Worm (Caenorhabditis elegans): Measurements from ENCODE around the gene arr-1.

arr-1 gene

DNA sequence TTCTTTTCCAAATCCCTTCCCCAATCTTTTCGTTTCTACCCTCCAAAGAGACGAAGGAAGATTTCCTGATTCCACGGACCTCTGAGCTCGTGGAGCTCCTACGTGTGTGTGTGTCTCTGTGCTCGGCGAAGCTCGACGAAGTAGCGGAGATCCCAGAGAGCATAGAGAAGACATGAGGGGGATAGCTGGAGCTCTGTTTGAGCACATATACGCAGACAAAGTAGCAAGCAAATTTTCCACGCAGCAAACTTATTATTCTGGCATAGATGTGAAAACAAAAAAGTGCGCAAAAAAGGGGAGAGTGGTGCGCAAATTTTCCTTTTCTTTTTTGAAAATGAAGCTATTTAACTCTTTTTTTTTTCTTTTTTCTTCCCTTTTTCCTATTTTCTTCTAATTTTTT, 17.7 kb upstream of the arr-1 start (continued):
- peak; percentile 35 for TF ChIP-seq nfya-1 (tag; optimal IDR thresholded peaks at IDR 0.05)
- TF ChIP-seq ztf-16 (tag; optimal IDR thresholded peaks at IDR 0.05): no peak
- TF ChIP-seq che-1 (tag; optimal IDR thresholded peaks at IDR 0.05): no peak
- TF ChIP-seq ttx-3 (tag; optimal IDR thresholded peaks at IDR 0.05): no peak
- no peak for TF ChIP-seq ref-2 (tag; optimal IDR thresholded peaks at IDR 0.05)
- TF ChIP-seq pat-9 (tag; optimal IDR thresholded peaks at IDR 0.05): no peak
- TF ChIP-seq C38D4.7 (GFP tag; optimal IDR thresholded peaks at IDR 0.05): no peak
- no peak for TF ChIP-seq C08G9.2 (tag; optimal IDR thresholded peaks at IDR 0.05)

DNA sequence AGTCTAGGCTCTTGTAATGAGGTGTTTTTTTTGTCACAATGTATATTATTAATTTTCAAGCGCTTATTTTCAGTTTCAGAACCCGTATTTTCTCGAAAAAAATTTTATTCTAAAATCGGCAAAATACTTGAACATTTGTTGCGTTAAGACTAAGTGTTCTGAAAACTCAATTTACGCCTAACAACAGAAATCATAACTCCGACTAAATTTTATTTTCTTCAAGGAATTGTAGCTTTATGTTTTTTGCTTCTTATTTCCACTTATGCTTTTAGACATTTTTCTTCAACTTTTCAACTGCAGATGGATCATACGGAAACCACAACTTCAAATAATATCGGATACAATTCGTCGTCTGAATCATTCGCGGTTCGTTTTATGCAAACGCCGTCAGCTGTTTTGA, 17.1 kb upstream of the arr-1 start, which contains the start of gene F35H12.1:
F35H12.1 (plus strand) TSS at position 301 of the 400 bp plus-strand sequence.
- TF ChIP-seq hlh-6 (tag; optimal IDR thresholded peaks at IDR 0.05) (no peak), K02D7.2 (tag; optimal IDR thresholded peaks at IDR 0.05) (no peak), tbx-7 (tag; optimal IDR thresholded peaks at IDR 0.05) (no peak), sox-4 (tag; optimal IDR thresholded peaks at IDR 0.05) (no peak), zip-5 (tag; optimal IDR thresholded peaks at IDR 0.05) (no peak), nhr-11 (tag; optimal IDR thresholded peaks at IDR 0.05) (no peak), ceh-31 (tag; optimal IDR thresholded peaks at IDR 0.05) (no peak), ama-1 (optimal IDR thresholded peaks at IDR 0.05) (no peak), ztf-16 (tag; optimal IDR thresholded peaks at IDR 0.05) (no peak), ttx-3 (tag; optimal IDR thresholded peaks at IDR 0.05) (no peak), hlh-8 (tag; optimal IDR thresholded peaks at IDR 0.05) (no peak), pax-1 (tag; optimal IDR thresholded peaks at IDR 0.05) (no peak)

DNA sequence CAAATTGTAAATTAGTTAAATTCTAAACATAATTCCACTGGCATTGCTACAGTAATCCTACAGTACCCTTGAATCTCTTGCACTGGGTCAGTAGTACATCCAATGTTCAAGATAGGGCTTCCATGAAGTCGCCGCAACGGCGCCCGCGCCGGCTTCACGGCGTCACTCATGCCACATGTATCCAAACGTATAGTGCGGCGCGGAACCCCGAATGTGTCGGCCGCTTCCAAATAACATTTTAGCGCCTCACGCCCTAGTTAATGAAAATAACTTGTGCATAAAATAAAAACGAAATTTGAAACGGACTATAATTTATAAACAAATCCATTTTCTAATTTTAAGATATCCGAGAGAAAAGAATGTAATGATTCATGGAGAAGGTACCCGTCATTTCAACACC, 14.6 kb upstream of the arr-1 start:
- TF ChIP-seq K02D7.2 (tag; optimal IDR thresholded peaks at IDR 0.05) (no peak), tbx-7 (tag; optimal IDR thresholded peaks at IDR 0.05) (no peak), madf-2 (tag; optimal IDR thresholded peaks at IDR 0.05) (no peak), ceh-30 (tag; optimal IDR thresholded peaks at IDR 0.05) (no peak), hlh-13 (GFP tag; optimal IDR thresholded peaks at IDR 0.05) (no peak), ztf-16 (tag; optimal IDR thresholded peaks at IDR 0.05) (no peak)

DNA sequence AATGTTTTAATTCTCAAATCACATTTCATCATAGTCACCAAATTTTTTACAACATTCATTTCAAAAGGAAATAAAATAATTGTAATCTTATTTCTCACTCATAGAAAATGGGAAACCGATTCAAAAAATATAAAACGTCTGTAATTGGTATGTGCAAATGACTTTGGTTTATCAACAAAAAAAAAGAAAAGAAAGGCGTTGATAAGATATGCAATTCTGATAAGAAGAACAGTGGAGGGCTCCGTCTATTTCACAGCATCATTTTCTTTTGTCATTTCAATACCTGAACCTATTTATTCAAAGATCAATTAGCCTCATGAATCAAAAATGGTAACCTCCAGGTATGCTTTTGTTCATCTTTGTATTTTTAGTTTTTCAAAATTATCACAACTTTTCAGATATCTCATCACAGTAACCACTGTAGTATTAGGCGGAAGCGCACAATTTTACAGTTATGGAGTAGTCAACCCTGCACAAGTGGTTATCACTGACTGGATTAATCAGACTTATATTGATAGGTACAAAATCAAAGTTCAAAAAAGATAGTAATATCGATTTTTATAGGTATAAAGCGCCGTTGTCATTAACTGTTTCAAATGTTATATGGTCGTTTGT, 12.2 kb upstream of the arr-1 start, which contains the start of gene F53H8.3:
F53H8.3 (plus strand) TSS at position 275 of the 615 bp plus-strand sequence.
- TF ChIP-seq fkh-10 (GFP tag; optimal IDR thresholded peaks at IDR 0.05): no peak
- peak; percentile 94 for TF ChIP-seq elt-2 (tag; optimal IDR thresholded peaks at IDR 0.05)

DNA sequence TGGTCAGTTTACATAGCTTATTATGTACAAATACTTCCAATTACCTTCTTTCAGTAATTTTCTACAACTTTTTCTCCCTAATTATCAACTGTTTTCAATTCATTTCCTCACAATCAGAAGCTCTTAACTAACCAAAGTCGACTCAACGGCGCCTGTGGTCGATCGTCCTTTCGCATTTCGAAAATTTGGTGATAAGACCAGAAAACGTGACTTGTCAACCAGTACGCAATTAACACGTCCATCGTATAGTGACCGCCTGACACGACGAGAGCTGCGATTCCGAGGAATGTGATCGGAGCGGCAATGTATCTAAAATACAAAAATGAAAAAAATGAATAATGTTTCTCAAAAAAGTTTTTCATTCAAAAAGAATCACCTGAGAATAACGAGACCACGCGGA, 4.9 kb upstream of the arr-1 start:
- TF ChIP-seq mec-3 (tag; optimal IDR thresholded peaks at IDR 0.05; ENCODE audit: borderline replicate concordance): no peak
- no peak for TF ChIP-seq pax-1 (tag; optimal IDR thresholded peaks at IDR 0.05)

DNA sequence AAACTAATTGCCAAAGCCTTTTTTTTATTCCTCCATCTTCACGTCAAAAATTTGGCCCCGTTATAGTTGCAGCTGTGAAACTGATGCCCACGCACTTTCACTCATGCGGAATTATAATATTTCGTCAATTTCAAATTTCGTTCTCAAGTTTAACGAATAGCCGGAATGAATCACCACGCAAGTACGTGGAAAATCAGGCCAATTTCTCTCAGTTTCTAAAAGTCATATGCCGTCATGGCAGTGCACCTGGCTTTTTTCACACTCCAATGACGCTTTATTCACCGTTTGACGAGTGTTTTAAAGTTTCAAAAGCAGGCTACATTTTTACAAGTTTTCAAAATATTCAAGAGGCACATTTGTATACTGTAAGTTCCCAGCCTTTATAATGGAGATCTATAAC, 2.7 kb upstream of the arr-1 start:
- TF ChIP-seq pha-2 (tag; optimal IDR thresholded peaks at IDR 0.05) (no peak), ceh-31 (tag; optimal IDR thresholded peaks at IDR 0.05) (no peak), dve-1 (tag; optimal IDR thresholded peaks at IDR 0.05) (no peak), sox-4 (tag; optimal IDR thresholded peaks at IDR 0.05) (no peak), ceh-30 (tag; optimal IDR thresholded peaks at IDR 0.05) (no peak), lim-6 (tag; optimal IDR thresholded peaks at IDR 0.05) (no peak), pat-9 (tag; optimal IDR thresholded peaks at IDR 0.05) (no peak), nhr-11 (tag; optimal IDR thresholded peaks at IDR 0.05) (no peak), npax-4 (tag; optimal IDR thresholded peaks at IDR 0.05) (no peak), ref-2 (tag; optimal IDR thresholded peaks at IDR 0.05) (no peak), nhr-232 (tag; optimal IDR thresholded peaks at IDR 0.05) (no peak), hlh-30 (tag; optimal IDR thresholded peaks at IDR 0.05; ENCODE audit: insufficient read depth) (no peak)

DNA sequence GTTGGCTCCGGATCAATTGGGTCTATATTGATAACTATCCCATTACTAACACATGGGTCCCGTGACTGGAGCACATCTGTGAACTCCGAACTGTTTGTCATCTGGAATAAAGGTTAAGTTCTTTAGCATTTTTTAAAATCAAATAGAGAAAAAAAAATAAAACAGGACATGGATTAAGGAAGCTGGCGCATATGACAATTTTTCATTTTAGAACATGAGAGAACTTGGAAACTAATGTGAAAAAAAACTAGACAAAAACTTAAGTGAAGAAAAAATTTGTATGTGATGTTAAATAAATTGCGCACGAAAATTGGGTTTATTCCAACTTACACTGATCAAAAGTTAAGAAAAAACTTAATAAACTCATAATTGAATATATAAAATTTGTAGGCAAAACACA, 1.8 kb upstream of the arr-1 start, which contains the start of gene sms-2:
sms-2 (minus strand) TSS at position 101 of the 400 bp plus-strand sequence.
- TF ChIP-seq eyg-1 (tag; optimal IDR thresholded peaks at IDR 0.05): no peak
- TF ChIP-seq rnt-1 (tag; optimal IDR thresholded peaks at IDR 0.05): no peak
- no peak for TF ChIP-seq fkh-6 (tag; optimal IDR thresholded peaks at IDR 0.05)
- TF ChIP-seq C38D4.7 (GFP tag; optimal IDR thresholded peaks at IDR 0.05): no peak
- TF ChIP-seq ttx-3 (tag; optimal IDR thresholded peaks at IDR 0.05): no peak
- no peak for TF ChIP-seq elt-4 (tag; optimal IDR thresholded peaks at IDR 0.05)
- no peak for TF ChIP-seq pat-9 (tag; optimal IDR thresholded peaks at IDR 0.05)
- TF ChIP-seq ama-1 (optimal IDR thresholded peaks at IDR 0.05): no peak
- no peak for TF ChIP-seq nfya-1 (tag; optimal IDR thresholded peaks at IDR 0.05)
- TF ChIP-seq lin-11 (tag; optimal IDR thresholded peaks at IDR 0.05): no peak
- no peak for TF ChIP-seq syd-9 (tag; optimal IDR thresholded peaks at IDR 0.05)
- TF ChIP-seq ceh-30 (tag; optimal IDR thresholded peaks at IDR 0.05): no peak
- TF ChIP-seq T23F11.4 (GFP tag; optimal IDR thresholded peaks at IDR 0.05): no peak
